Worm (Caenorhabditis elegans) whole organism, mixed stage, embryonic: Measurements from ENCODE around the gene F09F9.5.

Experiments used
- ces-1 ChIP-seq: fragments of 150-350 bp; optimal IDR thresholded peaks from 2 replicates; lab custom pipeline; 2014; ENCODE audit warnings: missing biosample characterization, missing genetic modification reagents, missing genetic modification characterization
- elt-1 ChIP-seq: sonication (generic microtip); optimal IDR thresholded peaks from 2 replicates; lab custom pipeline; 2017; ENCODE audit warnings: missing genetic modification characterization, mild to moderate bottlenecking, missing compliant biosample characterization, antibody characterized with exemption, moderate library complexity, borderline replicate concordance; ENCODE audit not compliant: insufficient read depth
- elt-3 ChIP-seq: fragments of 150-350 bp; optimal IDR thresholded peaks from 2 replicates; lab custom pipeline; 2014; ENCODE audit warnings: missing biosample characterization, missing genetic modification characterization
- flh-1 ChIP-seq: fragments of 200-800 bp; sonication (Bioruptor generic); optimal IDR thresholded peaks from 2 replicates; lab custom pipeline; 2018; ENCODE audit warnings: mild to moderate bottlenecking, missing genetic modification characterization, moderate library complexity, missing compliant biosample characterization
- lsy-2 ChIP-seq: fragments of 150-350 bp; optimal IDR thresholded peaks from 2 replicates; lab custom pipeline; 2014; ENCODE audit warnings: missing biosample characterization, missing genetic modification characterization
- snpc-4 ChIP-seq: fragments of 150-350 bp; optimal IDR thresholded peaks from 2 replicates; lab custom pipeline; 2014; ENCODE audit warnings: missing biosample characterization, missing genetic modification characterization
- unc-62 ChIP-seq: fragments of 150-350 bp; optimal IDR thresholded peaks from 2 replicates; lab custom pipeline; 2014; ENCODE audit warnings: missing biosample characterization, missing genetic modification reagents, missing genetic modification characterization
- ztf-11 ChIP-seq: fragments of 150-350 bp; optimal IDR thresholded peaks from 2 replicates; lab custom pipeline; 2014; ENCODE audit warnings: missing biosample characterization, missing genetic modification characterization

ce11 chrX:4111416-4111815 is 6.3 kb upstream of the F09F9.5 start, which contains the start of gene F09F9.2:
- no peak for TF ChIP-seq flh-1 (GFP tag; lab: Kevin White, UChicago)
- TF ChIP-seq elt-3 (tag; lab: Kevin White, UChicago): peak; percentile 12
- TF ChIP-seq snpc-4 (tag; lab: Kevin White, UChicago): no peak
- no peak for TF ChIP-seq unc-62 (GFP tag; lab: Kevin White, UChicago)
- no peak for TF ChIP-seq ces-1 (GFP tag; lab: Kevin White, UChicago)
- no peak for TF ChIP-seq elt-1
- TF ChIP-seq ztf-11: no peak
- TF ChIP-seq lsy-2 (tag; lab: Kevin White, UChicago): no peak
